2 fruit fly cellular contexts compared by ENCODE assay signal in the genomic region with DNA sequence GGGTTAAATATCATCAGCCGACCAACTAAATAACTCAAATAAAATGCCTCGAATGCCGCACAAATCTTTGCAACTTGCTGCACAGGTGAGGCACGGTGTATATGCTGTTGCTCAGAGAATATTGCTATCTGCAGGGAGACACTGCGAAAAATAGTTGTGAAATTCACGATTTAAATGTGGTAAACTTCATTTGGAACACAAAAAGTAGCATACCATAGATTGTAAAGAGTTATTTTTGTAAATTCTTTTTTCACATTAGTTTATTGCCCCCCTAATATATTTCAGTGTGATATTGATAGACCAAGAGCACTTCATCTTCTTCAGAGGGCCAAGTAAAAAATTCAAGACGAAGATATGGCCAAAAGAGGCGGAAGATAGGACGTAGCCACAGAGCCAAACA.
TF ChIP-seq lines count a peak whose summit lies in the region.

No protein-coding gene starts in this region.

TF ChIP-seq in whole organism, embryonic, 481 proteins besides CTCF, POLR2A, EP300 and RAD21 (continued from another document and continues in another):
- TF ChIP-seq Sox102F (GFP tag; optimal IDR thresholded peaks at IDR 0.05; lab: Kevin White, UChicago) (peak; percentile 56), Deaf1 (tag; optimal IDR thresholded peaks at IDR 0.05; lab: Kevin White, UChicago) (no peak), cato (GFP tag; optimal IDR thresholded peaks at IDR 0.05; lab: Kevin White, UChicago; ENCODE audit: borderline replicate concordance) (no peak), HmgZ (tag; optimal IDR thresholded peaks at IDR 0.05; lab: Kevin White, UChicago) (no peak), CG6791 (GFP tag; IDR thresholded peaks at IDR 0.05; lab: Robert Waterston, UW; ENCODE audit: partially characterized antibody) (no peak), CG4707 (GFP tag; optimal IDR thresholded peaks at IDR 0.05; lab: Kevin White, UChicago) (no peak), CG32772 (GFP tag; IDR thresholded peaks at IDR 0.05; lab: Robert Waterston, UW) (0 out of 2 replicates have a peak, but pooled peaks have one; percentile 23), CG2202 (tag; optimal IDR thresholded peaks at IDR 0.05; lab: Kevin White, UChicago) (no peak), CG31388 (GFP tag; optimal IDR thresholded peaks at IDR 0.05; lab: Kevin White, UChicago) (no peak), CG6654 (GFP tag; optimal IDR thresholded peaks at IDR 0.05; lab: Kevin White, UChicago) (no peak), Ravus (GFP tag; IDR thresholded peaks at IDR 0.05; lab: Robert Waterston, UW) (no peak), crol (GFP tag; IDR thresholded peaks at IDR 0.05; lab: Robert Waterston, UW) (peak; percentile 49; the same call in 1 of the 2 replicates), tin (GFP tag; optimal IDR thresholded peaks at IDR 0.05; lab: Kevin White, UChicago) (no peak), CG14050 (GFP tag; IDR thresholded peaks at IDR 0.05; lab: Robert Waterston, UW) (no peak), Dip2 (GFP tag; IDR thresholded peaks at IDR 0.05; lab: Robert Waterston, UW) (no peak), hkb (optimal IDR thresholded peaks at IDR 0.05; lab: Kevin White, UChicago) (no peak), hkb (GFP tag; IDR thresholded peaks at IDR 0.05; lab: Robert Waterston, UW) (peak; percentile 51; the same call in 1 of the 2 replicates), CG10209 (GFP tag; optimal IDR thresholded peaks at IDR 0.05; lab: Kevin White, UChicago) (no peak), crc (GFP tag; optimal IDR thresholded peaks at IDR 0.05; lab: Kevin White, UChicago) (no peak), Hsf (GFP tag; optimal IDR thresholded peaks at IDR 0.05; lab: Kevin White, UChicago) (no peak), Jarid2 (GFP tag; optimal IDR thresholded peaks at IDR 0.05; lab: Kevin White, UChicago) (no peak), CG2129 (GFP tag; IDR thresholded peaks at IDR 0.05; lab: Robert Waterston, UW; ENCODE audit: partially characterized antibody) (no peak), CG17328 (GFP tag; IDR thresholded peaks at IDR 0.05; lab: Robert Waterston, UW) (peak; percentile 23; the same call in 1 of the 2 replicates), Drgx (GFP tag; IDR thresholded peaks at IDR 0.05; lab: Robert Waterston, UW) (peak; percentile 86), ranshi (GFP tag; IDR thresholded peaks at IDR 0.05; lab: Robert Waterston, UW) (peak; percentile 25; the same call in 1 of the 2 replicates), CG12769 (tag; optimal IDR thresholded peaks at IDR 0.05; lab: Kevin White, UChicago) (peak; percentile 20), HmgD (GFP tag; optimal IDR thresholded peaks at IDR 0.05; lab: Kevin White, UChicago) (no peak), Usf (GFP tag; optimal IDR thresholded peaks at IDR 0.05; lab: Kevin White, UChicago) (no peak), Antp (GFP tag; optimal IDR thresholded peaks at IDR 0.05; lab: Kevin White, UChicago) (peak; percentile 35), fd64A (GFP tag; optimal IDR thresholded peaks at IDR 0.05; lab: Kevin White, UChicago) (no peak), disco-r (GFP tag; optimal IDR thresholded peaks at IDR 0.05; lab: Kevin White, UChicago) (no peak), Hr51 (GFP tag; optimal IDR thresholded peaks at IDR 0.05; lab: Kevin White, UChicago) (peak in 1 of 2 experiments; percentile 30), row (GFP tag; IDR thresholded peaks at IDR 0.05; lab: Robert Waterston, UW) (peak; percentile 51), Lpt (GFP tag; optimal IDR thresholded peaks at IDR 0.05; lab: Kevin White, UChicago) (no peak), vnd (GFP tag; IDR thresholded peaks at IDR 0.05; lab: Robert Waterston, UW; ENCODE audit: partially characterized antibody) (no peak), pnt (GFP tag; optimal IDR thresholded peaks at IDR 0.05; lab: Kevin White, UChicago) (peak; percentile 46), ac (GFP tag; optimal IDR thresholded peaks at IDR 0.05; lab: Kevin White, UChicago) (no peak), klu (GFP tag; IDR thresholded peaks at IDR 0.05; lab: Robert Waterston, UW) (no peak), CG15601 (tag; optimal IDR thresholded peaks at IDR 0.05; lab: Kevin White, UChicago) (no peak), vvl (GFP tag; IDR thresholded peaks at IDR 0.05; lab: Robert Waterston, UW) (peak; percentile 65; the same call in 1 of the 2 replicates), zen2 (GFP tag; IDR thresholded peaks at IDR 0.05; lab: Robert Waterston, UW; ENCODE audit: partially characterized antibody) (no peak), CG3407 (GFP tag; optimal IDR thresholded peaks at IDR 0.05; lab: Kevin White, UChicago) (no peak), trh (GFP tag; optimal IDR thresholded peaks at IDR 0.05; lab: Kevin White, UChicago) (no peak), CG9215 (GFP tag; IDR thresholded peaks at IDR 0.05; lab: Robert Waterston, UW) (no peak), CG17568 (GFP tag; optimal IDR thresholded peaks at IDR 0.05; lab: Kevin White, UChicago) (no peak), CG12104 (GFP tag; optimal IDR thresholded peaks at IDR 0.05; lab: Kevin White, UChicago) (no peak), CG7839 (tag; optimal IDR thresholded peaks at IDR 0.05; lab: Kevin White, UChicago) (no peak), CG2889 (GFP tag; IDR thresholded peaks at IDR 0.05; lab: Robert Waterston, UW) (no peak), CG10366 (GFP tag; IDR thresholded peaks at IDR 0.05; lab: Robert Waterston, UW) (peak; percentile 21; the same call in 1 of the 2 replicates), NK7.1 (GFP tag; optimal IDR thresholded peaks at IDR 0.05; lab: Kevin White, UChicago) (no peak), CG14441 (GFP tag; IDR thresholded peaks at IDR 0.05; lab: Robert Waterston, UW) (peak; percentile 44), NC2α (GFP tag; optimal IDR thresholded peaks at IDR 0.05; lab: Kevin White, UChicago) (no peak), kah (GFP tag; optimal IDR thresholded peaks at IDR 0.05; lab: Kevin White, UChicago) (no peak), p53 (GFP tag; optimal IDR thresholded peaks at IDR 0.05; lab: Kevin White, UChicago) (no peak), CG15073 (GFP tag; optimal IDR thresholded peaks at IDR 0.05; lab: Kevin White, UChicago) (no peak), ind (GFP tag; optimal IDR thresholded peaks at IDR 0.05; lab: Kevin White, UChicago) (peak; percentile 25), CG8944 (GFP tag; optimal IDR thresholded peaks at IDR 0.05; lab: Kevin White, UChicago) (no peak), toy (GFP tag; IDR thresholded peaks at IDR 0.05; lab: Robert Waterston, UW) (no peak), B-H2 (GFP tag; optimal IDR thresholded peaks at IDR 0.05; lab: Kevin White, UChicago) (no peak), nerfin-1 (tag; optimal IDR thresholded peaks at IDR 0.05; lab: Kevin White, UChicago) (no peak), CG4820 (GFP tag; optimal IDR thresholded peaks at IDR 0.05; lab: Kevin White, UChicago) (no peak), CG17359 (tag; optimal IDR thresholded peaks at IDR 0.05; lab: Kevin White, UChicago) (no peak), CG10959 (GFP tag; IDR thresholded peaks at IDR 0.05; lab: Robert Waterston, UW) (no peak), caup (GFP tag; optimal IDR thresholded peaks at IDR 0.05; lab: Kevin White, UChicago; ENCODE audit: severe bottlenecking) (no peak)

TF ChIP-seq in whole organism, prepupa, 60 proteins besides CTCF, POLR2A, EP300 and RAD21 (continued from another document):
- peak; percentile 86 for TF ChIP-seq CG10669 (GFP tag; optimal IDR thresholded peaks at IDR 0.05; lab: Kevin White, UChicago)
- peak; percentile 68 for TF ChIP-seq Hr4 (GFP tag; optimal IDR thresholded peaks at IDR 0.05; lab: Kevin White, UChicago)
- peak; percentile 81 for TF ChIP-seq CG8119 (GFP tag; IDR thresholded peaks at IDR 0.05; lab: Robert Waterston, UW)
- peak; percentile 72 to 77 for TF ChIP-seq salr (GFP tag; optimal IDR thresholded peaks at IDR 0.05; lab: Kevin White, UChicago)
- peak; percentile 64 for TF ChIP-seq CG16779 (tag; optimal IDR thresholded peaks at IDR 0.05; lab: Kevin White, UChicago)
- peak; percentile 88 for TF ChIP-seq CG10631 (GFP tag; optimal IDR thresholded peaks at IDR 0.05; lab: Kevin White, UChicago)
- peak; percentile 63 for TF ChIP-seq CG4318 (GFP tag; optimal IDR thresholded peaks at IDR 0.05; lab: Kevin White, UChicago)
- TF ChIP-seq Eip93F (GFP tag; optimal IDR thresholded peaks at IDR 0.05; lab: Kevin White, UChicago), result no peak
- no peak for TF ChIP-seq fkh (GFP tag; optimal IDR thresholded peaks at IDR 0.05; lab: Kevin White, UChicago)
- TF ChIP-seq Gug (GFP tag; IDR thresholded peaks at IDR 0.05; lab: Robert Waterston, UW), result peak; percentile 75
- TF ChIP-seq ss (GFP tag; optimal IDR thresholded peaks at IDR 0.05; lab: Kevin White, UChicago), result peak; percentile 83
- peak; percentile 65 for TF ChIP-seq topi (GFP tag; optimal IDR thresholded peaks at IDR 0.05; lab: Kevin White, UChicago)
- TF ChIP-seq CG11902 (GFP tag; optimal IDR thresholded peaks at IDR 0.05; lab: Kevin White, UChicago), result peak; percentile 20
- TF ChIP-seq fd85E (GFP tag; optimal IDR thresholded peaks at IDR 0.05; lab: Kevin White, UChicago), result no peak
- TF ChIP-seq CG15336 (GFP tag; IDR thresholded peaks at IDR 0.05; lab: Robert Waterston, UW), result peak; percentile 83
- TF ChIP-seq dac (GFP tag; optimal IDR thresholded peaks at IDR 0.05; lab: Kevin White, UChicago), result peak; percentile 64
- TF ChIP-seq Hr39 (GFP tag; optimal IDR thresholded peaks at IDR 0.05; lab: Kevin White, UChicago), result peak; percentile 61
- TF ChIP-seq CG34406 (GFP tag; optimal IDR thresholded peaks at IDR 0.05; lab: Kevin White, UChicago), result peak; percentile 52
- TF ChIP-seq Ets96B (tag; optimal IDR thresholded peaks at IDR 0.05; lab: Kevin White, UChicago), result peak; percentile 86
- TF ChIP-seq Sox15 (GFP tag; optimal IDR thresholded peaks at IDR 0.05; lab: Kevin White, UChicago), result peak; percentile 35
- TF ChIP-seq Eip75B (GFP tag; optimal IDR thresholded peaks at IDR 0.05; lab: Kevin White, UChicago), result peak; percentile 81
- TF ChIP-seq CG31627 (GFP tag; optimal IDR thresholded peaks at IDR 0.05; lab: Kevin White, UChicago), result peak; percentile 42
- TF ChIP-seq Sox14 (GFP tag; optimal IDR thresholded peaks at IDR 0.05; lab: Kevin White, UChicago), result peak; percentile 82
- peak; percentile 80 for TF ChIP-seq OdsH (GFP tag; optimal IDR thresholded peaks at IDR 0.05; lab: Kevin White, UChicago)
- peak; percentile 88 for TF ChIP-seq CG3032 (tag; optimal IDR thresholded peaks at IDR 0.05; lab: Kevin White, UChicago)
- TF ChIP-seq Sox102F (GFP tag; optimal IDR thresholded peaks at IDR 0.05; lab: Kevin White, UChicago), result peak; percentile 49
- TF ChIP-seq Blimp-1 (GFP tag; optimal IDR thresholded peaks at IDR 0.05; lab: Kevin White, UChicago), result no peak
- TF ChIP-seq CG6808 (GFP tag; optimal IDR thresholded peaks at IDR 0.05; lab: Kevin White, UChicago), result peak; percentile 82
- peak; percentile 60 for TF ChIP-seq esn (GFP tag; optimal IDR thresholded peaks at IDR 0.05; lab: Kevin White, UChicago)
- peak; percentile 84 for TF ChIP-seq fd59A (GFP tag; optimal IDR thresholded peaks at IDR 0.05; lab: Kevin White, UChicago)
- TF ChIP-seq CG1621 (tag; optimal IDR thresholded peaks at IDR 0.05; lab: Kevin White, UChicago), result peak; percentile 87
- TF ChIP-seq CG6163 (GFP tag; IDR thresholded peaks at IDR 0.05; lab: Robert Waterston, UW), result peak; percentile 92
- TF ChIP-seq CG11294 (GFP tag; IDR thresholded peaks at IDR 0.05; lab: Robert Waterston, UW), result peak; percentile 57; the same call in 1 of the 2 replicates
- TF ChIP-seq net (GFP tag; optimal IDR thresholded peaks at IDR 0.05; lab: Kevin White, UChicago), result peak; percentile 70
- peak; percentile 79 for TF ChIP-seq acj6 (GFP tag; optimal IDR thresholded peaks at IDR 0.05; lab: Kevin White, UChicago)
- TF ChIP-seq Smox (GFP tag; optimal IDR thresholded peaks at IDR 0.05; lab: Kevin White, UChicago), result peak; percentile 40
- no peak for TF ChIP-seq Hr38 (GFP tag; optimal IDR thresholded peaks at IDR 0.05; lab: Kevin White, UChicago)
- peak; percentile 56 for TF ChIP-seq Met (GFP tag; optimal IDR thresholded peaks at IDR 0.05; lab: Kevin White, UChicago)
